Worm (Caenorhabditis elegans): ENCODE measurements around the gene F02C12.2.

Gene F02C12.2

DNA sequence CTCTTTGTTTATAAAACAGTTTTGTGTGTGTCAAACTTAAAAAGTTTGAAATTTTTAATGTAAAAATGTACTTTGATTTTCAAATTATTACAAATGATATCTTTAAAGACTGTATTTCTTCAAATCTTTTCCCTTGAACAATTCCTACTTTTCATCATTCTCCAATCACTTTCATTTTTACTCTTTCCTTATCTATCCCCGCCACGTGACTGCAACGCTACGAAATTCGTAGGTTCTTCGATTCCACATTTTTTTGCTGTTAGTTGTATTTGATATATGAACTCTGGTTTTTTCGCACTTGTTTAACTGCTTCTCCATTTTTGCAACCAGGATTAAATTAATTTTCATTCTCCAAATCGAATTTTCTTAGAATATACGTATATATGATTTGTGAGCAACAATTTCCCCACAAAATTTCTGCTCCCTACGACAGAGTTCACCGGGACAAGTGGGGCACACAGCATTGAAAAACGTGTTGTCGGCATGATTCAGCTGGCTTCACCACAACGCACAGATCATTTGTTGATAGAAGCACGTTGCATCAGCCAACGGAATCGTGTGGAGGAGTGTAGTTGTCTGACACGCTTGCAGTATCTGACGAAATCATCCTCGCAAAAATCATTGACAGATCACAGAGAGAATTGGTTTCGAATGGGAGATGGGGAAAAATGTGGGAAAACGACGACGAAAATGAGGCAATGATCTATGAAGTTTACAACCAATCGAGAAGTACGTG lies 44.3 kb downstream of the F02C12.2 start (continued):
- no peak for TF ChIP-seq snpc-4 (tag; optimal IDR thresholded peaks at IDR 0.05)

DNA sequence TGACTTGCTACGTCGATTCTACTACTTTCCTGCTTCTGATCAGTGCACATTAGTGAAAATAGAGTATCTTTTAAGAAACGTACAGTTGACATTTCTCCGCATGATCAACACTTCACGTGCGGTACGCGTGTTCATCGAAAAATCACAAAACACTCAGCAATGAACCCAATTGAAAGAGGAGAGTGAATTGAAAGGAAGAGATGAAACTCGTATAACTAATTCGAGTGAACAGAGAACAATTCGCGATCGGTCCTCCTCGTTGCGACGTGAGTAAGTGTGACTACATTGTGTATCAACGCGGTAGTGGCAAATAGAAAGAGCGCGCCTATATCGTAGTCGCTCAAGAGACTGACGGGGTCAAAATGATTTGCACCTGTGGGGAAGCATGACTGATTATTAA lies 45.6 kb downstream of the F02C12.2 start:
- TF ChIP-seq ama-1 (optimal IDR thresholded peaks at IDR 0.05): no peak
- no peak for TF ChIP-seq egl-27 (tag; optimal IDR thresholded peaks at IDR 0.05)
- peak; percentile 63; the same call in 1 of the 2 replicates for TF ChIP-seq tra-1 (GFP tag; IDR thresholded peaks at IDR 0.05)
- no peak for TF ChIP-seq pqm-1 (tag; optimal IDR thresholded peaks at IDR 0.05)
- peak; percentile 98 for TF ChIP-seq mxl-3 (GFP tag; optimal IDR thresholded peaks at IDR 0.05)
- TF ChIP-seq lir-3 (tag; optimal IDR thresholded peaks at IDR 0.05): no peak
- TF ChIP-seq dpl-1 (GFP tag; optimal IDR thresholded peaks at IDR 0.05): no peak
- TF ChIP-seq Y105C5A.15 (GFP tag; IDR thresholded peaks at IDR 0.05): no peak
- no peak for TF ChIP-seq nhr-237 (tag; optimal IDR thresholded peaks at IDR 0.05)
- no peak for TF ChIP-seq tag-97 (GFP tag; IDR thresholded peaks at IDR 0.05)
- no peak for TF ChIP-seq fkh-10 (GFP tag; optimal IDR thresholded peaks at IDR 0.05)
- no peak for TF ChIP-seq spr-1 (tag; optimal IDR thresholded peaks at IDR 0.05)
- TF ChIP-seq zfp-2 (tag; optimal IDR thresholded peaks at IDR 0.05): no peak
- TF ChIP-seq lim-7 (GFP tag; IDR thresholded peaks at IDR 0.05): no peak
- no peak for TF ChIP-seq ZK337.2 (GFP tag; IDR thresholded peaks at IDR 0.05)
- no peak for TF ChIP-seq daf-12 (tag; optimal IDR thresholded peaks at IDR 0.05)
- TF ChIP-seq F37D6.2 (tag; optimal IDR thresholded peaks at IDR 0.05): no peak
- TF ChIP-seq aha-1 (tag): peak; percentile 97
- TF ChIP-seq attf-4 (tag; optimal IDR thresholded peaks at IDR 0.05): no peak
- no peak for TF ChIP-seq daf-8 (GFP tag; IDR thresholded peaks at IDR 0.05)
- no peak for TF ChIP-seq lin-38 (GFP tag; IDR thresholded peaks at IDR 0.05)
- TF ChIP-seq nhr-76 (tag; optimal IDR thresholded peaks at IDR 0.05): no peak
- TF ChIP-seq ctbp-1 (GFP tag; IDR thresholded peaks at IDR 0.05): no peak
- TF ChIP-seq sdz-12 (GFP tag; optimal IDR thresholded peaks at IDR 0.05): no peak
- TF ChIP-seq hmg-1.1 (GFP tag; IDR thresholded peaks at IDR 0.05): peak; percentile 15; the same call in 1 of the 2 replicates
- peak; percentile 28 for TF ChIP-seq duxl-1 (tag; optimal IDR thresholded peaks at IDR 0.05; ENCODE audit: poor library complexity)
- TF ChIP-seq T20F7.1 (GFP tag; optimal IDR thresholded peaks at IDR 0.05): no peak
- TF ChIP-seq ztf-7 (tag; optimal IDR thresholded peaks at IDR 0.05): peak; percentile 41
- TF ChIP-seq hif-1 (tag; optimal IDR thresholded peaks at IDR 0.05): peak; percentile 18 to 75
- TF ChIP-seq dmd-9 (GFP tag; IDR thresholded peaks at IDR 0.05): no peak
- no peak for TF ChIP-seq ces-1 (GFP tag; optimal IDR thresholded peaks at IDR 0.05)
- peak; percentile 55 for TF ChIP-seq nhr-6 (tag; optimal IDR thresholded peaks at IDR 0.05)
- TF ChIP-seq zag-1 (tag; optimal IDR thresholded peaks at IDR 0.05): no peak
- TF ChIP-seq ztf-11 (tag; optimal IDR thresholded peaks at IDR 0.05): no peak
- TF ChIP-seq Y75B8A.6 (GFP tag; IDR thresholded peaks at IDR 0.05): no peak
- TF ChIP-seq mdt-29 (GFP tag; IDR thresholded peaks at IDR 0.05): no peak
- peak; percentile 34; the same call in 1 of the 2 replicates for TF ChIP-seq ceh-20 (GFP tag; IDR thresholded peaks at IDR 0.05)
- peak; percentile 92 for TF ChIP-seq nhr-28 (tag; optimal IDR thresholded peaks at IDR 0.05)
- TF ChIP-seq arid-1 (GFP tag; conservative IDR thresholded peaks at IDR 0.05): no peak
- no peak for TF ChIP-seq zip-2 (tag; optimal IDR thresholded peaks at IDR 0.05)
- TF ChIP-seq hlh-30 (tag; optimal IDR thresholded peaks at IDR 0.05; ENCODE audit: insufficient read depth): peak; percentile 94
- TF ChIP-seq mdl-1 (tag; optimal IDR thresholded peaks at IDR 0.05): peak; percentile 39 to 85
- 0 out of 2 replicates have a peak, but pooled peaks have one; percentile 28 for TF ChIP-seq saeg-2 (GFP tag; IDR thresholded peaks at IDR 0.05)
- TF ChIP-seq mep-1 (tag; optimal IDR thresholded peaks at IDR 0.05): peak; percentile 86
- no peak for TF ChIP-seq snpc-4 (tag; optimal IDR thresholded peaks at IDR 0.05)
- TF ChIP-seq nhr-10 (tag; optimal IDR thresholded peaks at IDR 0.05): peak; percentile 80
- TF ChIP-seq nhr-77 (tag; optimal IDR thresholded peaks at IDR 0.05): peak; percentile 79
- no peak for TF ChIP-seq madf-5 (GFP tag; IDR thresholded peaks at IDR 0.05)
- peak; percentile 52 for TF ChIP-seq T26A8.4 (GFP tag; IDR thresholded peaks at IDR 0.05)
- 0 out of 2 replicates have a peak, but pooled peaks have one; percentile 30 for TF ChIP-seq lin-29 (GFP tag; IDR thresholded peaks at IDR 0.05)

Measured in whole organism, L4 larva.